Worm (Caenorhabditis elegans): ENCODE measurements around the gene spp-8.

ce11 chrIV:8456899-8457298, 24.6 kb upstream of the spp-8 start, which contains the start of gene syx-4:
- TF ChIP-seq hnd-1 (tag; optimal IDR thresholded peaks at IDR 0.05) (no peak), hmg-4 (GFP tag; optimal IDR thresholded peaks at IDR 0.05) (no peak), B0310.2 (tag; optimal IDR thresholded peaks at IDR 0.05) (no peak), flt-1 (GFP tag; IDR thresholded peaks at IDR 0.05) (no peak), tbx-11 (GFP tag; IDR thresholded peaks at IDR 0.05) (no peak), ama-1 (optimal IDR thresholded peaks at IDR 0.05) (no peak), ceh-13 (GFP tag; optimal IDR thresholded peaks at IDR 0.05) (no peak), F13C5.2 (tag; optimal IDR thresholded peaks at IDR 0.05) (no peak), ets-7 (tag; optimal IDR thresholded peaks at IDR 0.05) (no peak), hmbx-1 (tag; optimal IDR thresholded peaks at IDR 0.05) (no peak)
